Fruit fly (Drosophila melanogaster): Measurements from ENCODE around the gene CG6154.

- no peak for TF ChIP-seq CG2129 (GFP tag; IDR thresholded peaks at IDR 0.05; ENCODE audit: partially characterized antibody)
- TF ChIP-seq oc (tag; optimal IDR thresholded peaks at IDR 0.05) = no peak
- TF ChIP-seq Max (GFP tag; optimal IDR thresholded peaks at IDR 0.05) = no peak
- TF ChIP-seq ranshi (GFP tag; IDR thresholded peaks at IDR 0.05) = no peak
- no peak for TF ChIP-seq CG8944 (GFP tag; optimal IDR thresholded peaks at IDR 0.05)
- no peak for TF ChIP-seq org-1 (GFP tag; optimal IDR thresholded peaks at IDR 0.05)
- no peak for TF ChIP-seq CG17612 (GFP tag; IDR thresholded peaks at IDR 0.05)
- TF ChIP-seq crc (GFP tag; optimal IDR thresholded peaks at IDR 0.05) = no peak
- TF ChIP-seq CG8478 (optimal IDR thresholded peaks at IDR 0.05) = no peak
- no peak for TF ChIP-seq CG31388 (GFP tag; optimal IDR thresholded peaks at IDR 0.05)
These were observed 8.7 kb upstream of the CG6154 start for dm6 chr3R:26253792-26254191.

Measured in whole organism, embryonic.